In genomic region chr3L:819297-819886, dm6 we compare ENCODE assay signal across 2 fruit fly cellular contexts.
TF ChIP-seq lines count a peak whose summit lies in the region.

No protein-coding gene starts in this region.

TF ChIP-seq in whole organism, embryonic, 481 proteins besides CTCF, POLR2A, EP300 and RAD21 (continued from another document and continues in another):
- TF ChIP-seq ranshi (GFP tag; IDR thresholded peaks at IDR 0.05; lab: Robert Waterston, UW): peak; percentile 94
- no peak for TF ChIP-seq Sin3A (optimal IDR thresholded peaks at IDR 0.05; lab: Kevin White, UChicago)
- no peak for TF ChIP-seq stwl (tag; optimal IDR thresholded peaks at IDR 0.05; lab: Kevin White, UChicago)
- TF ChIP-seq nau (GFP tag; optimal IDR thresholded peaks at IDR 0.05; lab: Kevin White, UChicago): peak; percentile 64
- peak; percentile 93 for TF ChIP-seq Xrp1 (GFP tag; IDR thresholded peaks at IDR 0.05; lab: Robert Waterston, UW)
- TF ChIP-seq danr (GFP tag; IDR thresholded peaks at IDR 0.05; lab: Robert Waterston, UW): peak; percentile 87
- peak; percentile 66 for TF ChIP-seq CG2202 (tag; optimal IDR thresholded peaks at IDR 0.05; lab: Kevin White, UChicago)
- peak; percentile 64 for TF ChIP-seq B-H2 (GFP tag; optimal IDR thresholded peaks at IDR 0.05; lab: Kevin White, UChicago)
- peak; percentile 68 for TF ChIP-seq CG4328 (GFP tag; optimal IDR thresholded peaks at IDR 0.05; lab: Kevin White, UChicago)
- TF ChIP-seq NC2β (GFP tag; optimal IDR thresholded peaks at IDR 0.05; lab: Kevin White, UChicago): peak; percentile 74
- peak; percentile 73 for TF ChIP-seq gsb-n (tag; optimal IDR thresholded peaks at IDR 0.05; lab: Kevin White, UChicago)
- TF ChIP-seq ttk (GFP tag; IDR thresholded peaks at IDR 0.05; lab: Robert Waterston, UW): peak; percentile 95
- no peak for TF ChIP-seq Doc3 (GFP tag; IDR thresholded peaks at IDR 0.05; lab: Robert Waterston, UW; ENCODE audit: partially characterized antibody)
- peak; percentile 80 for TF ChIP-seq CG12236 (GFP tag; optimal IDR thresholded peaks at IDR 0.05; lab: Kevin White, UChicago)
- no peak for TF ChIP-seq ato (GFP tag; IDR thresholded peaks at IDR 0.05; lab: Robert Waterston, UW; ENCODE audit: partially characterized antibody)
- TF ChIP-seq Vsx1 (GFP tag; optimal IDR thresholded peaks at IDR 0.05; lab: Kevin White, UChicago): peak; percentile 65
- peak; percentile 49 for TF ChIP-seq CG8765 (GFP tag; IDR thresholded peaks at IDR 0.05; lab: Robert Waterston, UW)
- TF ChIP-seq CG15073 (GFP tag; optimal IDR thresholded peaks at IDR 0.05; lab: Kevin White, UChicago): peak; percentile 20
- no peak for TF ChIP-seq pzg (GFP tag; optimal IDR thresholded peaks at IDR 0.05; lab: Kevin White, UChicago)
- peak; percentile 28 for TF ChIP-seq exex (tag; optimal IDR thresholded peaks at IDR 0.05; lab: Kevin White, UChicago)
- TF ChIP-seq slbo (GFP tag; IDR thresholded peaks at IDR 0.05; lab: Robert Waterston, UW): peak; percentile 95
- TF ChIP-seq CG14014 (GFP tag; IDR thresholded peaks at IDR 0.05; lab: Robert Waterston, UW): peak; percentile 94
- peak; percentile 80 for TF ChIP-seq CG3281 (GFP tag; optimal IDR thresholded peaks at IDR 0.05; lab: Kevin White, UChicago)
- peak; percentile 67 for TF ChIP-seq p53 (GFP tag; optimal IDR thresholded peaks at IDR 0.05; lab: Kevin White, UChicago)
- peak; percentile 48 for TF ChIP-seq Deaf1 (tag; optimal IDR thresholded peaks at IDR 0.05; lab: Kevin White, UChicago)
- peak; percentile 89 for TF ChIP-seq pnt (GFP tag; optimal IDR thresholded peaks at IDR 0.05; lab: Kevin White, UChicago)
- TF ChIP-seq trh (GFP tag; optimal IDR thresholded peaks at IDR 0.05; lab: Kevin White, UChicago): peak; percentile 74
- TF ChIP-seq NK7.1 (GFP tag; optimal IDR thresholded peaks at IDR 0.05; lab: Kevin White, UChicago): peak; percentile 73
- peak; percentile 78 for TF ChIP-seq gt (GFP tag; IDR thresholded peaks at IDR 0.05; lab: Robert Waterston, UW)
- TF ChIP-seq CG32767 (GFP tag; IDR thresholded peaks at IDR 0.05; lab: Robert Waterston, UW): peak; percentile 86
- no peak for TF ChIP-seq prd (optimal IDR thresholded peaks at IDR 0.05; lab: Kevin White, UChicago)
- TF ChIP-seq prd (GFP tag; IDR thresholded peaks at IDR 0.05; lab: Robert Waterston, UW): peak; percentile 95
- peak; percentile 91 for TF ChIP-seq ara (GFP tag; IDR thresholded peaks at IDR 0.05; lab: Robert Waterston, UW)
- TF ChIP-seq Hr3 (GFP tag; optimal IDR thresholded peaks at IDR 0.05; lab: Kevin White, UChicago): peak; percentile 78
- TF ChIP-seq unpg (GFP tag; optimal IDR thresholded peaks at IDR 0.05; lab: Kevin White, UChicago): peak; percentile 89
- TF ChIP-seq CG16779 (GFP tag; IDR thresholded peaks at IDR 0.05; lab: Robert Waterston, UW): peak; percentile 90
- TF ChIP-seq MESR4 (GFP tag; optimal IDR thresholded peaks at IDR 0.05; lab: Kevin White, UChicago): peak; percentile 9
- peak; percentile 94 for TF ChIP-seq Ada2b (GFP tag; IDR thresholded peaks at IDR 0.05; lab: Robert Waterston, UW)
- TF ChIP-seq CG14860 (GFP tag; IDR thresholded peaks at IDR 0.05; lab: Robert Waterston, UW; ENCODE audit: partially characterized antibody): no peak
- TF ChIP-seq Dek (tag; optimal IDR thresholded peaks at IDR 0.05; lab: Kevin White, UChicago): peak; percentile 89
- TF ChIP-seq CoRest (tag; optimal IDR thresholded peaks at IDR 0.05; lab: Kevin White, UChicago): peak; percentile 86
- TF ChIP-seq CHES-1-like (GFP tag; optimal IDR thresholded peaks at IDR 0.05; lab: Kevin White, UChicago): peak; percentile 83
- TF ChIP-seq CG32532 (GFP tag; IDR thresholded peaks at IDR 0.05; lab: Robert Waterston, UW): peak; percentile 95
- TF ChIP-seq H2.0 (GFP tag; IDR thresholded peaks at IDR 0.05; lab: Robert Waterston, UW): peak; percentile 93
- TF ChIP-seq vfl (GFP tag; optimal IDR thresholded peaks at IDR 0.05; lab: Kevin White, UChicago): peak; percentile 80
- peak; percentile 97 for TF ChIP-seq ken (GFP tag; IDR thresholded peaks at IDR 0.05; lab: Robert Waterston, UW)
- TF ChIP-seq CG12299 (tag; optimal IDR thresholded peaks at IDR 0.05; lab: Kevin White, UChicago): peak; percentile 59
- peak; percentile 23 for TF ChIP-seq grn (GFP tag; optimal IDR thresholded peaks at IDR 0.05; lab: Kevin White, UChicago)
- TF ChIP-seq otp (GFP tag; IDR thresholded peaks at IDR 0.05; lab: Robert Waterston, UW): peak; percentile 96
- TF ChIP-seq dimm (GFP tag; IDR thresholded peaks at IDR 0.05; lab: Robert Waterston, UW): peak; percentile 91
- no peak for TF ChIP-seq Dfd (GFP tag; optimal IDR thresholded peaks at IDR 0.05; lab: Kevin White, UChicago)
- TF ChIP-seq sens (GFP tag; lab: Kevin White, UChicago): peak; percentile 96
- TF ChIP-seq CG12155 (GFP tag; optimal IDR thresholded peaks at IDR 0.05; lab: Kevin White, UChicago): peak; percentile 82
- peak; percentile 84 for TF ChIP-seq CG8089 (GFP tag; optimal IDR thresholded peaks at IDR 0.05; lab: Kevin White, UChicago)
- peak; percentile 82 for TF ChIP-seq CG8388 (GFP tag; optimal IDR thresholded peaks at IDR 0.05; lab: Kevin White, UChicago)
- peak; percentile 84 for TF ChIP-seq CG12391 (tag; optimal IDR thresholded peaks at IDR 0.05; lab: Kevin White, UChicago)
- TF ChIP-seq CG7786 (GFP tag; optimal IDR thresholded peaks at IDR 0.05; lab: Kevin White, UChicago): peak; percentile 80
- TF ChIP-seq al (GFP tag; IDR thresholded peaks at IDR 0.05; lab: Robert Waterston, UW): peak; percentile 86
- TF ChIP-seq Atf6 (GFP tag; IDR thresholded peaks at IDR 0.05; lab: Robert Waterston, UW): peak; percentile 93
- peak; percentile 39 for TF ChIP-seq Jarid2 (GFP tag; optimal IDR thresholded peaks at IDR 0.05; lab: Kevin White, UChicago)
- TF ChIP-seq hbn (GFP tag; IDR thresholded peaks at IDR 0.05; lab: Robert Waterston, UW; ENCODE audit: partially characterized antibody): no peak
- TF ChIP-seq CG13775 (GFP tag; optimal IDR thresholded peaks at IDR 0.05; lab: Kevin White, UChicago): peak; percentile 56
- TF ChIP-seq Lhr (GFP tag; optimal IDR thresholded peaks at IDR 0.05; lab: Kevin White, UChicago): peak; percentile 59
- peak; percentile 83 for TF ChIP-seq CG17385 (GFP tag; optimal IDR thresholded peaks at IDR 0.05; lab: Kevin White, UChicago)
- peak; percentile 88 for TF ChIP-seq HHEX (GFP tag; optimal IDR thresholded peaks at IDR 0.05; lab: Kevin White, UChicago)
- peak; percentile 95 for TF ChIP-seq row (GFP tag; IDR thresholded peaks at IDR 0.05; lab: Robert Waterston, UW)
- peak; percentile 94 for TF ChIP-seq Rfx (GFP tag; IDR thresholded peaks at IDR 0.05; lab: Robert Waterston, UW)

TF ChIP-seq in whole organism, prepupa, 60 proteins besides CTCF, POLR2A, EP300 and RAD21 (continued from another document):
- TF ChIP-seq CG31627 (GFP tag; optimal IDR thresholded peaks at IDR 0.05; lab: Kevin White, UChicago) (peak; percentile 79), Ets21C (GFP tag; optimal IDR thresholded peaks at IDR 0.05; lab: Kevin White, UChicago) (peak; percentile 67), CG6276 (GFP tag; optimal IDR thresholded peaks at IDR 0.05; lab: Kevin White, UChicago) (peak; percentile 2), Blimp-1 (GFP tag; optimal IDR thresholded peaks at IDR 0.05; lab: Kevin White, UChicago) (peak; percentile 21), fkh (GFP tag; optimal IDR thresholded peaks at IDR 0.05; lab: Kevin White, UChicago) (no peak), vri (GFP tag; optimal IDR thresholded peaks at IDR 0.05; lab: Kevin White, UChicago) (peak; percentile 36), CG10631 (GFP tag; optimal IDR thresholded peaks at IDR 0.05; lab: Kevin White, UChicago) (peak; percentile 23), spab (GFP tag; optimal IDR thresholded peaks at IDR 0.05; lab: Kevin White, UChicago) (no peak), CG6808 (GFP tag; optimal IDR thresholded peaks at IDR 0.05; lab: Kevin White, UChicago) (no peak), Eip75B (GFP tag; optimal IDR thresholded peaks at IDR 0.05; lab: Kevin White, UChicago) (peak; percentile 33), Sox15 (GFP tag; optimal IDR thresholded peaks at IDR 0.05; lab: Kevin White, UChicago) (peak; percentile 55), pdm3 (GFP tag; optimal IDR thresholded peaks at IDR 0.05; lab: Kevin White, UChicago) (peak; percentile 63), CG1621 (tag; optimal IDR thresholded peaks at IDR 0.05; lab: Kevin White, UChicago) (no peak), CG8632 (GFP tag; optimal IDR thresholded peaks at IDR 0.05; lab: Kevin White, UChicago) (peak; percentile 24), topi (GFP tag; optimal IDR thresholded peaks at IDR 0.05; lab: Kevin White, UChicago) (peak; percentile 79), Ets96B (tag; optimal IDR thresholded peaks at IDR 0.05; lab: Kevin White, UChicago) (no peak), Gug (GFP tag; IDR thresholded peaks at IDR 0.05; lab: Robert Waterston, UW) (no peak), CG6792 (GFP tag; optimal IDR thresholded peaks at IDR 0.05; lab: Kevin White, UChicago) (peak; percentile 58), CG32006 (GFP tag; optimal IDR thresholded peaks at IDR 0.05; lab: Kevin White, UChicago) (peak; percentile 13), eg (GFP tag; IDR thresholded peaks at IDR 0.05; lab: Robert Waterston, UW) (peak; percentile 62; the same call in 2 of the 3 replicates), Smox (GFP tag; optimal IDR thresholded peaks at IDR 0.05; lab: Kevin White, UChicago) (peak; percentile 69), CG3919 (GFP tag; optimal IDR thresholded peaks at IDR 0.05; lab: Kevin White, UChicago) (peak; percentile 66), fd59A (GFP tag; optimal IDR thresholded peaks at IDR 0.05; lab: Kevin White, UChicago) (no peak), CG6854 (GFP tag; optimal IDR thresholded peaks at IDR 0.05; lab: Kevin White, UChicago) (no peak), CG11762 (GFP tag; optimal IDR thresholded peaks at IDR 0.05; lab: Kevin White, UChicago; ENCODE audit: insufficient read depth) (peak; percentile 10), Sox14 (GFP tag; optimal IDR thresholded peaks at IDR 0.05; lab: Kevin White, UChicago) (peak; percentile 57), CG34406 (GFP tag; optimal IDR thresholded peaks at IDR 0.05; lab: Kevin White, UChicago) (peak; percentile 60), Eip78C (GFP tag; lab: Kevin White, UChicago) (peak; percentile 89), Hr39 (GFP tag; optimal IDR thresholded peaks at IDR 0.05; lab: Kevin White, UChicago) (peak; percentile 80), lz (GFP tag; optimal IDR thresholded peaks at IDR 0.05; lab: Kevin White, UChicago) (peak; percentile 77), CG3032 (tag; optimal IDR thresholded peaks at IDR 0.05; lab: Kevin White, UChicago) (no peak), dsx (GFP tag; optimal IDR thresholded peaks at IDR 0.05; lab: Kevin White, UChicago; ENCODE audit: poor library complexity, severe bottlenecking) (no peak), Hr38 (GFP tag; optimal IDR thresholded peaks at IDR 0.05; lab: Kevin White, UChicago) (no peak), cyc (GFP tag; optimal IDR thresholded peaks at IDR 0.05; lab: Kevin White, UChicago) (peak; percentile 73), CG11902 (GFP tag; optimal IDR thresholded peaks at IDR 0.05; lab: Kevin White, UChicago) (peak; percentile 69), net (GFP tag; optimal IDR thresholded peaks at IDR 0.05; lab: Kevin White, UChicago) (peak; percentile 26)
